Worm (Caenorhabditis elegans): Measurements from ENCODE around the gene dsl-6.

Gene dsl-6

DNA sequence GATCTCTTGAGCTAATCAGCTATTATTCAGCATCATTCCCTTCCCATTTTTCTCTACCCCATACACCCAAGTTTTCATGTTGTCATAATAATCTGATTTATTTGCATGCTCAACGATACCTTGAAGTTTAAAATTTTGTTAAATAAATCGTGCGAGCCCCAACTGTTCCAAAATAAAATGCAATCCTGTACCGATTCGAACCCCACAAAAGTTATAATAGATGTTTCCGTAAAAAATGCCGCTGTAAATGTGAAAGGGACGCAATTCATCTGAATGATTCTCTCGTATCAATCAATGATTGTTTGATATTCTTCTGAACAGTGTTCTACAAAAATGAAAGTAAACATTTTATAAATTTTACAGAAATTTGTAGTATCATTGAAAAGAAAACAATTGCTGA lies 20.7 kb downstream of the dsl-6 start (continued):
- TF ChIP-seq ama-1 (optimal IDR thresholded peaks at IDR 0.05) (no peak), ama-1 (GFP tag; optimal IDR thresholded peaks at IDR 0.05) (peak; percentile 44 to 85), B0336.3 (GFP tag; IDR thresholded peaks at IDR 0.05) (peak; percentile 84), hsf-1 (GFP tag; IDR thresholded peaks at IDR 0.05) (peak; percentile 81), fkh-3 (tag; optimal IDR thresholded peaks at IDR 0.05) (no peak), nhr-80 (tag; optimal IDR thresholded peaks at IDR 0.05) (no peak), ztf-18 (tag; optimal IDR thresholded peaks at IDR 0.05) (peak; percentile 20), dpl-1 (GFP tag; optimal IDR thresholded peaks at IDR 0.05) (peak; percentile 14), F39B2.1 (GFP tag; IDR thresholded peaks at IDR 0.05) (0 out of 2 replicates have a peak, but pooled peaks have one; percentile 35), unc-130 (GFP tag; optimal IDR thresholded peaks at IDR 0.05) (peak; percentile 80), lag-1 (GFP tag; IDR thresholded peaks at IDR 0.05) (no peak), ceh-58 (GFP tag; IDR thresholded peaks at IDR 0.05) (peak; percentile 75; the same call in 1 of the 2 replicates), rec-8 (tag; optimal IDR thresholded peaks at IDR 0.05) (peak in 1 of 2 experiments; percentile 24), Y67H2A.10 (GFP tag; conservative IDR thresholded peaks at IDR 0.05) (no peak), T26A5.8 (tag; optimal IDR thresholded peaks at IDR 0.05) (peak; percentile 72), ceh-40 (GFP tag; IDR thresholded peaks at IDR 0.05) (peak; percentile 68; the same call in 1 of the 2 replicates), efl-1 (GFP tag; optimal IDR thresholded peaks at IDR 0.05) (peak; percentile 30), Y79H2A.3 (GFP tag; conservative IDR thresholded peaks at IDR 0.05) (peak; percentile 91), rcor-1 (GFP tag; IDR thresholded peaks at IDR 0.05) (peak; percentile 56), madf-6 (GFP tag; IDR thresholded peaks at IDR 0.05) (peak; percentile 86), attf-6 (GFP tag; IDR thresholded peaks at IDR 0.05) (peak; percentile 86), F57A8.1 (GFP tag; optimal IDR thresholded peaks at IDR 0.05) (no peak), ceh-100 (GFP tag; IDR thresholded peaks at IDR 0.05) (0 out of 2 replicates have a peak, but pooled peaks have one; percentile 9)

DNA sequence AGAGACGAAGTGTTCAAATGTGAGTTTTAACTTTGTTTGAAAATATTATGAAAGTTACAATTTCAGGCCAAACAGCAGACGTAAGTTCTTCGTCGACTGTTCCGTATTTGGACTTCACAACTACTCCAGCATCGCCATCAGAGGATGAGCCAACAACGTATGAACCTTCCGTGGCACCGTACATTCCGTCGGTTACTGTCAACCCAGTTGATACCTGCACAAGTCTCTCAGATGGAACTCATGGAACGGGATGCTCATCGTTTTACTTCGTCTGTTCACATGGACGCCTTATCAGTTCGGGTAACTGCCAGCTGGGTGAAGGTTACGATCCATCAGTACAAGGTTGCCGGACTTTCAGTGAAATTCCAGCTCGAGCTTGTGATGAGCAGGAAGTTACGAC lies 22.4 kb downstream of the dsl-6 start:
- TF ChIP-seq nfyb-1 (GFP tag; IDR thresholded peaks at IDR 0.05) (0 out of 2 replicates have a peak, but pooled peaks have one; percentile 19), F39B2.1 (GFP tag; IDR thresholded peaks at IDR 0.05) (0 out of 2 replicates have a peak, but pooled peaks have one; percentile 4), Y56A3A.18 (GFP tag; IDR thresholded peaks at IDR 0.05) (peak; percentile 9; the same call in 1 of the 2 replicates), pbrm-1 (GFP tag; IDR thresholded peaks at IDR 0.05) (0 out of 2 replicates have a peak, but pooled peaks have one; percentile 9), ztf-26 (tag; optimal IDR thresholded peaks at IDR 0.05) (no peak), snpc-1.3 (tag; optimal IDR thresholded peaks at IDR 0.05; ENCODE audit: insufficient read depth) (no peak)

DNA sequence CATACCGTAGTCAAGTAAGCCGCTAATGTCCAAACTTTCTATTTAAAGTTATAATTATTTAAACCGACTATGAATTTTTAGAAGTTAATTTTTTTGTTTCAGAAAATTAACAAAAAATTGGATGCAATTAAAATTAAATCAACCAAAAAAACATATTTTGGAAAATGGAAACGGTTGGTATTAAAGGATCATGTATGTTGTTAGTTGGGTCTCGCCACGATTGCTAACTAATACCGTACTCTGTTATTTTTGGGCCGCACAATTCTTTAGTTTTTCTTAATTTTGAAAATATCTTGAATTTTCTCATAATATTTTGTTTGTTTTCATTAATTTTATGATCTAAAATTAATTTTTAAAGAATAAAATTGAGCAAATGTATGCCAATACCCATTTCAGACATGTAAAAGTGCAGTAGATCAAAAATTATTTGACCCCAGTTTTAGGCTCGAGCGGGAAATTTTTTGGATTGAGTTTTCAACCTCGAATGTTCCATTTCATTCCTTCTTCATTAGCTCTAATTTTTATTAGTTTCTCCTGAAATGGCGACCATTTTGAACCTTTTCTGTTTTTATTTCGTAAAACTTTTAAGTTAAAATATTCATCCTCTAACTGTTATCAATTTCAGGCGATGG lies 25.6 kb downstream of the dsl-6 start, which contains the start of gene cbd-1:
Gene cbd-1 (plus strand): TSS at position 626 of the 632 bp plus-strand sequence.
- TF ChIP-seq snpc-3.4 (tag; optimal IDR thresholded peaks at IDR 0.05), result peak; percentile 75
- TF ChIP-seq lsl-1 (GFP tag; optimal IDR thresholded peaks at IDR 0.05), result peak; percentile 92
- TF ChIP-seq snpc-4 (GFP tag; optimal IDR thresholded peaks at IDR 0.05), result no peak
- peak in 1 of 4 experiments; percentile 10 for TF ChIP-seq snpc-4 (tag; optimal IDR thresholded peaks at IDR 0.05)
- TF ChIP-seq hsf-1 (GFP tag; IDR thresholded peaks at IDR 0.05), result peak; percentile 98
- TF ChIP-seq F23B12.7 (tag; optimal IDR thresholded peaks at IDR 0.05; ENCODE audit: insufficient read depth), result no peak
- TF ChIP-seq egrh-3 (GFP tag; IDR thresholded peaks at IDR 0.05), result no peak
- TF ChIP-seq madf-8 (GFP tag; conservative IDR thresholded peaks at IDR 0.05), result peak; percentile 92
- peak; percentile 97 for TF ChIP-seq madf-6 (GFP tag; IDR thresholded peaks at IDR 0.05)
- no peak for TF ChIP-seq tbx-9 (tag; optimal IDR thresholded peaks at IDR 0.05; ENCODE audit: borderline replicate concordance)
- peak; percentile 30 for TF ChIP-seq lin-54 (GFP tag; optimal IDR thresholded peaks at IDR 0.05)
- no peak for TF ChIP-seq lir-1 (GFP tag; conservative IDR thresholded peaks at IDR 0.05)
- peak in 1 of 3 experiments; percentile 41 for TF ChIP-seq lin-35 (GFP tag; optimal IDR thresholded peaks at IDR 0.05)
- peak; percentile 73 for TF ChIP-seq tlf-1 (GFP tag; optimal IDR thresholded peaks at IDR 0.05)
- no peak for TF ChIP-seq madf-10 (tag; optimal IDR thresholded peaks at IDR 0.05)
- peak; percentile 83 for TF ChIP-seq D2030.7 (GFP tag; IDR thresholded peaks at IDR 0.05)
- TF ChIP-seq madf-3 (GFP tag; IDR thresholded peaks at IDR 0.05), result 0 out of 2 replicates have a peak, but pooled peaks have one; percentile 76
- TF ChIP-seq B0019.2 (GFP tag; conservative IDR thresholded peaks at IDR 0.05), result peak; percentile 26; the same call in 1 of the 2 replicates
- no peak for TF ChIP-seq K12H6.12 (tag; optimal IDR thresholded peaks at IDR 0.05)
- TF ChIP-seq hmg-1.2 (GFP tag; IDR thresholded peaks at IDR 0.05), result peak; percentile 27; the same call in 1 of the 2 replicates
